Worm (Caenorhabditis elegans) whole organism, L4/young adult: ENCODE results near the gene T14G8.3.

Source experiments
- W03F9.2 ChIP-seq: fragments of 150-350 bp; optimal IDR thresholded peaks from 2 replicates; lab custom pipeline; 2014; ENCODE audit warnings: missing biosample characterization, missing genetic modification characterization
- dao-5 ChIP-seq: sonication (generic microtip); optimal IDR thresholded peaks from 2 replicates; lab custom pipeline; 2016; ENCODE audit warnings: missing genotype, missing genetic modification characterization, moderate library complexity, missing compliant biosample characterization
- him-1 ChIP-seq: sonication (generic microtip); optimal IDR thresholded peaks from 2 replicates; lab custom pipeline; 2016; ENCODE audit warnings: missing genotype, missing genetic modification reagents, missing genetic modification characterization, missing compliant biosample characterization

DNA sequence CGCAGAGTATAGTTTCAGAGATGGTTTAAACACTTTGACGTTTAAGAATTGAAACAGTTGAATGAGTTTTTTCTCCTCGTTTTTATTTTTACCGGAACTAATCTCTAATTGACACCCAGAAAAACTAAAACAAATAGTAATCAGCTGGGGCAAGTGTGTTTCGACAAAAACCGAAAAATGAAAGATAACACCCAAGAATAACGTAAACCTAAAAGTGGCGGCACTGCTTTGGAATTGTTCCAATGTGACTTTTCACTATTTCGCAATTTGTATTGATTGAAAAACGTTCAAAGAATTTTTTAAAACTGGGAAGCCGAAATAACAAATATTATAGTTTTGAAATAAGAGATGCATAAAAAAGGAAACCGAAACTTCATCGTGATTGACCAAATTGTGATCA lies 42.3 kb upstream of the T14G8.3 start:
- no peak for TF ChIP-seq him-1 (tag; lab: Kevin White, UChicago)
- no peak for TF ChIP-seq dao-5 (tag; lab: Kevin White, UChicago)
- no peak for TF ChIP-seq W03F9.2 (tag; lab: Kevin White, UChicago)
